Fruit fly (Drosophila melanogaster): ENCODE data around the gene MRG15.
A peak's percentile ranks its signal among the peaks of the same experiment; 100 is the strongest.

DNA sequence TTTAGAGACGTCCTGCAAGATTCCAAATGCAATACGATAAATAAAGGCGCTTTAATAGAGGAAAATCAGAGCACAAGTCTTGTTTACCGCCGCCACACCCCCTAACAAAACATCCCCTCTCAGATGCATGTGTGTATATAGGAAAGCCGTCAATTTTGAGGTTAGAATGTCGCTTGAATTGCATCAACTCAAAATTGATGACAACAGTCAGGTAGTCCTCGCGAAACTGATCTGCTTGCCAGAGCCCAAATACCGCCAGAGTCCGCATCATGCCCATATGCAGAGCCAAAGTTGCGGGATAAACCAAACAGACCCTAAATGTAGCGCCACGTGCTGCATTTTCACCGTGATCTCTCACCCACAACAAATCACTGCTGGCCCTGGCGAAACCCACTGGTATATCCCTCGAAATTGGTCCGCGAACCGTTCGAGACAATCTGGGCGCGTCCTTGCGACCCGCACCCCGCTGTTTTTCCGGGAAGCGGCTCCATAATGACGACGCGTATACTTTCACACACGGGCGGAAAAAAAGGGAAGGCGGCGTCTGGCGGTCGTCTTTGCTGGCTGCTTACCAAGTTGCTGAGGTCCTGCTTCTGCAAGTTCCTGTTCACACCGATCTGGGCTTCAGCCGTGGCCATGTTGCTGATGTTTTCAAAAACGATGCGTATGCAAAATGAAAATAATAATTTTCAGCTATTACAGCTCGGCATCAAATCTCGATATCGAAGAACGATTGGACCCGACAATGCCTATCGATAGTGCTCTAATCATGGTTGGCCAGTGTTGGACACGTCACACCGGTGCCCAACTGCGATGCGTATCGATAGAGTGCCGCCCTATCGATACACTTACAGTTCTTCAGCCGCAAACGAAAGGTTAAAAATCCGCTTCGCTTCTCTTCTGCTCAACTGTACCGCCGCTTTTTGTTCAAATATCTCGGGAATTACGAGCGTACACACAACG, 14.9 kb downstream of the MRG15 start, which contains the start of the genes eIF2gamma and Set:
- TF ChIP-seq kay (GFP tag; ENCODE audit: borderline replicate concordance) (no peak), CG14711 (tag; optimal IDR thresholded peaks at IDR 0.05) (peak; percentile 26), pad (GFP tag; optimal IDR thresholded peaks at IDR 0.05) (peak; percentile 63), CG7101 (tag; optimal IDR thresholded peaks at IDR 0.05) (peak; percentile 61), Hr96 (GFP tag; optimal IDR thresholded peaks at IDR 0.05) (no peak), CG7045 (GFP tag; optimal IDR thresholded peaks at IDR 0.05) (no peak), cnc (optimal IDR thresholded peaks at IDR 0.05) (no peak), bab1 (GFP tag; optimal IDR thresholded peaks at IDR 0.05) (peak; percentile 55), ovo (GFP tag; optimal IDR thresholded peaks at IDR 0.05) (peak; percentile 47), toe (GFP tag; optimal IDR thresholded peaks at IDR 0.05) (no peak)

Measured in whole organism, adult.